Worm (Caenorhabditis elegans): ENCODE results near the gene T25F10.3.

ce11 chrV:6782260-6782659 lies 37.4 kb downstream of the T25F10.3 start:
- TF ChIP-seq unc-62 (GFP tag; optimal IDR thresholded peaks at IDR 0.05 in 1 of 2) (no peak), unc-62 (tag; optimal IDR thresholded peaks at IDR 0.05) (no peak), ceh-82 (tag; optimal IDR thresholded peaks at IDR 0.05) (no peak), spr-1 (tag; optimal IDR thresholded peaks at IDR 0.05) (no peak)

Measured in whole organism, L4 larva.